Fruit fly (Drosophila melanogaster) ovary, adult (tissue): ENCODE measurements around the gene Mhcl.

Experiments
- CG17801 ChIP-seq: fragments of 200-800 bp; optimal IDR thresholded peaks from 2 replicates; lab custom pipeline; 2019; ENCODE audit warnings: missing biosample characterization, mild to moderate bottlenecking, missing genetic modification characterization, moderate library complexity; ENCODE audit not compliant: partially characterized antibody

Gene Mhcl

dm6 chr3R:16098333-16099267 is at the start of gene Mhcl, which contains the start of gene Akt:
Mhcl (minus strand) TSS chr3R:16098761.
Akt (plus strand) TSS chr3R:16099228.
- TF ChIP-seq CG17801 (GFP tag; lab: Kevin White, UChicago) = no peak

dm6 chr3R:16146632-16147453 is 48.3 kb upstream of the Mhcl start, which contains the start of the genes Mic26-27 and CG5916:
Mic26-27 (minus strand) TSS chr3R:16146855.
CG5916 (plus strand) TSS chr3R:16147029.
- peak; percentile 70 for TF ChIP-seq CG17801 (GFP tag; lab: Kevin White, UChicago)

DNA sequence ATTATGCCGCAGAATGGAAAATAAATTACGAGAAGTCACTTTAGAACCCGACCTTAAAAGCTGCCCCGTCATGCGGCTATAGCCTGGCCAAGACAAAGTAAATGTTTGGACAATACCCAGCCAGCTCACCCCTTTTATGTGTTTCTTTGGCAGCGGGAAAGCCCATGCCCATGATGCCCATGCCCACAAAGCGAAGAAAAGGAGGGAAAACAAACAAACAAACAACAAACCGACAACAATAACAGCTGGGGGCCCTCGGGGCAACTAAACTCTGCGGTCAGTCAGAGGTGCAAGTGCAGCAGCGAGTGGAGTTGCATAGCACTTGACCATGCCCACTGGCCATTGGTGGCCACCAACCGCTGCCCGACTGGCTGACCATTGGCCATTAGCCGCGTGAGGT is 37.1 kb upstream of the Mhcl start:
- TF ChIP-seq CG17801 (GFP tag; lab: Kevin White, UChicago) = no peak

DNA sequence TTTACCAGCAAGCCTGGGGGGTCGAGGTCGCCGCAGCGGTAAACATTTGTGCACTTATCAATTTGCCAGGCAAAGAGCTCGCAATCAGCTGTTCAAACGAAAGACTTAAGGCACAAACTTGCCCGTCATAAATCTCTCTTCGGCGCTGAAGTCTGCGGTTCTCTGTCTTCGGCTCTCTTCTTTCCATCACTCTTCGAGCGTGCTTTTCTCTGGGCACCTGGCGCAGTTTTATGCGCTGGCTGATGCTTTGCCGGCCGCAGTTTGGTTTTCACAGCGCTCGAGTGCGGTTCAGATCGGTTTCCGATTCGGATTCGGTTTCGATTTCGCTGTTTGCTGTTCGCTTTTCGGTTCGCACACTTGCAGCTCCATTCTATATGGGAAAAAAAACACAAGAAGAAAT is 29.9 kb upstream of the Mhcl start:
- no peak for TF ChIP-seq CG17801 (GFP tag; lab: Kevin White, UChicago)

dm6 chr3R:16119441-16119840 is 20.9 kb upstream of the Mhcl start:
- no peak for TF ChIP-seq CG17801 (GFP tag; lab: Kevin White, UChicago)

dm6 chr3R:16117359-16117758 is 18.8 kb upstream of the Mhcl start:
- no peak for TF ChIP-seq CG17801 (GFP tag; lab: Kevin White, UChicago)

DNA sequence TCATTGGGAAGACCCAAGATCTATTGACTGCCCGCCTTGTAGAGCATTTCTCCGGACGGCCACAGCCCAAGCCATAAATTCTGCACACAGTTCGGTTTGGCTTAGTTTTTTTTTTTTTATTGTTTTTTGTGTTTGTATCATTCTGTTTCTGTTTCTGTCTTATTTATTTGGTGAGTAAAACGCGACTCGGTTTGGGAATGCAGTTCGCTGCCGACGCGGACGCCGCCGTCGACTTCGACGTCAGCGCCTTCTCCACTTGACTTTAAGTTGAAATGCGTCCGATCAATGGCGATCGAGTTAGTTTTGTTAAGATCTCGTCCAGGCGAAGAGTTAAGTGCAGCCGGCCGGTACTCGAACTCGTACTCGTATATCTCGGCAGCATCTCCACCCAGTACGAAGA is 17.3 kb upstream of the Mhcl start, which contains the start of gene Sb:
TSS of gene Sb (plus strand) at position 301 of the 400 bp plus-strand sequence.
- TF ChIP-seq CG17801 (GFP tag; lab: Kevin White, UChicago) = no peak

DNA sequence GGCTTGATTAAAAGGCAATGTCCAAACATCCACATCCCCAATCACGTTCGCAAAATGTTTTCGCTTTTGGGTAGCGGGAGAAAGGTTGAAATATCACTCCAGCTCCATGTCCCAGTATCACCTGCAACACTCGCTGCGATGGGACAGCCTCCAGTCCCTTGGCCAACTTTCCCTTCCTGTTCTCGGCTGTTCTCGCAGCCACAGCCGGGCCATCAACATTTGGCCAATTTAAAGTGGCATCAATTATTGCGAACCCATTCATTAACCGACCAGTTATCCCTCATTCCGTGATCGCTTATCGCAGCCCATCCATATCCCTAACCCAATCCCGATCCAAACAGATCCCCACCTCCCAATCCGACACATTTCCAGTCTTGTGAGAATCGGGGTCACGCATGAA is 14.6 kb upstream of the Mhcl start:
- no peak for TF ChIP-seq CG17801 (GFP tag; lab: Kevin White, UChicago)

- no peak for TF ChIP-seq CG17801 (GFP tag; lab: Kevin White, UChicago)
Observed at dm6 chr3R:16105813-16106480, 7.4 kb upstream of the Mhcl start.

dm6 chr3R:16099268-16100240 is 993 bp upstream of the Mhcl start:
- peak; percentile 11 for TF ChIP-seq CG17801 (GFP tag; lab: Kevin White, UChicago)

dm6 chr3R:16097661-16098329 is 766 bp downstream of the Mhcl start:
- TF ChIP-seq CG17801 (GFP tag; lab: Kevin White, UChicago) = peak; percentile 98

dm6 chr3R:16094918-16095317 is 3.6 kb downstream of the Mhcl start:
- TF ChIP-seq CG17801 (GFP tag; lab: Kevin White, UChicago) = no peak
